Fruit fly (Drosophila melanogaster) whole organism, wandering third instar larva: ENCODE results near the gene pinta.

ENCODE experiments used
- Abd-B ChIP-seq: fragments of >200 bp; optimal IDR thresholded peaks from 2 replicates; lab custom pipeline; 2017; ENCODE audit warnings: missing biosample characterization, missing genetic modification characterization
- CG32264 ChIP-seq: fragments of 200-800 bp; sonication (Bioruptor generic); optimal IDR thresholded peaks from 2 replicates; lab custom pipeline; 2016; ENCODE audit warnings: missing biosample characterization, missing genetic modification characterization
- CG9705 ChIP-seq: fragments of 200-800 bp; sonication (Bioruptor generic); optimal IDR thresholded peaks from 2 replicates; lab custom pipeline; 2018; ENCODE audit warnings: missing biosample characterization, mild to moderate bottlenecking, missing genetic modification characterization
- CrebA ChIP-seq: fragments of 200-800 bp; sonication (Bioruptor generic); optimal IDR thresholded peaks from 2 replicates; lab custom pipeline; 2016; ENCODE audit warnings: missing biosample characterization, mild to moderate bottlenecking, missing genetic modification characterization, borderline replicate concordance
- Dfd ChIP-seq: fragments of >200 bp; optimal IDR thresholded peaks from 2 replicates; lab custom pipeline; 2017; ENCODE audit warnings: missing biosample characterization, missing genetic modification characterization
- Dif ChIP-seq: fragments of 200-275, 200-300 bp; sonication (Bioruptor generic); optimal IDR thresholded peaks from 2 replicates; lab custom pipeline; 2018; ENCODE audit warnings: missing biosample characterization, missing genetic modification characterization; ENCODE audit not compliant: partially characterized antibody
- GATAd ChIP-seq: sonication (Bioruptor generic); optimal IDR thresholded peaks from 2 replicates; lab custom pipeline; 2016; ENCODE audit warnings: missing biosample characterization, missing genetic modification characterization
- HLH106 ChIP-seq: fragments of 200-800 bp; optimal IDR thresholded peaks from 3 replicates; lab custom pipeline; 2019; ENCODE audit warnings: missing biosample characterization, mild to moderate bottlenecking, missing genetic modification characterization, moderate library complexity
- Hr78 ChIP-seq: fragments of >200 bp; optimal IDR thresholded peaks from 2 replicates; lab custom pipeline; 2017; ENCODE audit warnings: missing biosample characterization, missing genetic modification characterization
- Hr83 ChIP-seq: fragments of 200-300 bp; sonication (Bioruptor generic); optimal IDR thresholded peaks from 2 replicates; lab custom pipeline; 2016; ENCODE audit warnings: missing biosample characterization, mild to moderate bottlenecking, missing genetic modification characterization, moderate library complexity; ENCODE audit not compliant: poor library complexity, severe bottlenecking
- Jra ChIP-seq: sonication (Bioruptor generic); optimal IDR thresholded peaks from 2 replicates; lab custom pipeline; 2016; ENCODE audit warnings: missing biosample characterization, missing genetic modification characterization
- Myc ChIP-seq: fragments of >200 bp; optimal IDR thresholded peaks from 2 replicates; lab custom pipeline; 2017
- N ChIP-seq: fragments of >200 bp; optimal IDR thresholded peaks from 2 replicates; lab custom pipeline; 2018; ENCODE audit warnings: missing biosample characterization, missing external identifiers, missing genetic modification characterization
- OdsH ChIP-seq: fragments of 200-800 bp; sonication (Bioruptor generic); optimal IDR thresholded peaks from 2 replicates; lab custom pipeline; 2016; ENCODE audit warnings: missing biosample characterization, mild to moderate bottlenecking, missing genetic modification characterization
- Rel ChIP-seq, 2 experiments: fragments of 200-800 bp; sonication (Bioruptor generic) in 1 of 2; optimal IDR thresholded peaks; 2 replicates in 1 of 2; 3 replicates in 1 of 2; lab custom pipeline; 2016 to 2019; ENCODE audit warnings: mild to moderate bottlenecking in 2 of 2, missing biosample characterization in 2 of 2, missing genetic modification characterization in 2 of 2, moderate library complexity in 1 of 2
- Sp1 ChIP-seq: fragments of 200-800 bp; sonication (Bioruptor generic); optimal IDR thresholded peaks from 3 replicates; lab custom pipeline; 2019; ENCODE audit warnings: missing biosample characterization, mild to moderate bottlenecking, missing genetic modification characterization, moderate library complexity
- Vsx2 ChIP-seq: fragments of 200-300, 225-300 bp; sonication (Bioruptor generic); optimal IDR thresholded peaks from 2 replicates; lab custom pipeline; 2018; ENCODE audit warnings: missing biosample characterization, missing genetic modification characterization; ENCODE audit not compliant: partially characterized antibody
- brk ChIP-seq: fragments of 200-800 bp; sonication (Bioruptor generic); optimal IDR thresholded peaks from 2 replicates; lab custom pipeline; 2016; ENCODE audit warnings: missing biosample characterization, mild to moderate bottlenecking, missing genetic modification characterization
- dl ChIP-seq, 2 experiments: fragments of 175-275, 200-275 bp in 1 of 2; fragments of 200-275 bp in 1 of 2; sonication (Bioruptor generic); optimal IDR thresholded peaks; lab custom pipeline; 2018; ENCODE audit warnings: mild to moderate bottlenecking in 2 of 2, missing biosample characterization in 2 of 2, missing genetic modification characterization in 2 of 2, moderate library complexity in 2 of 2; ENCODE audit not compliant: partially characterized antibody in 2 of 2, insufficient read depth in 1 of 2
- dmrt93B ChIP-seq: fragments of 200-800 bp; sonication (Bioruptor generic); optimal IDR thresholded peaks from 2 replicates; lab custom pipeline; 2018; ENCODE audit warnings: missing biosample characterization, mild to moderate bottlenecking, missing genetic modification characterization
- dsf ChIP-seq: sonication (Bioruptor generic); optimal IDR thresholded peaks from 2 replicates; lab custom pipeline; 2016; ENCODE audit warnings: missing biosample characterization, missing genetic modification characterization, borderline replicate concordance
- fru ChIP-seq: fragments of 200-800 bp; sonication (Bioruptor generic); optimal IDR thresholded peaks from 3 replicates; lab custom pipeline; 2016; ENCODE audit warnings: missing biosample characterization, mild to moderate bottlenecking, missing genetic modification characterization
- h ChIP-seq: fragments of 200-800 bp; sonication (Bioruptor generic); optimal IDR thresholded peaks from 3 replicates; lab custom pipeline; 2016; ENCODE audit warnings: missing biosample characterization, mild to moderate bottlenecking, missing genetic modification characterization
- jim ChIP-seq: fragments of 175-275, 200-325 bp; sonication (Bioruptor generic); optimal IDR thresholded peaks from 2 replicates; lab custom pipeline; 2016; ENCODE audit warnings: missing biosample characterization, mild to moderate bottlenecking, missing genetic modification characterization
- lola ChIP-seq: fragments of >200 bp; optimal IDR thresholded peaks from 2 replicates; lab custom pipeline; 2017; ENCODE audit warnings: missing biosample characterization, missing genetic modification characterization
- psq ChIP-seq: fragments of 200-800 bp; sonication (Bioruptor generic); optimal IDR thresholded peaks from 3 replicates; lab custom pipeline; 2017; ENCODE audit warnings: missing biosample characterization, mild to moderate bottlenecking, missing genetic modification characterization, moderate library complexity
- rgr ChIP-seq: fragments of 200-800 bp; sonication (Bioruptor generic); optimal IDR thresholded peaks from 3 replicates; lab custom pipeline; 2016; ENCODE audit warnings: missing biosample characterization, mild to moderate bottlenecking, missing genetic modification characterization
- sage ChIP-seq: fragments of 200-800 bp; sonication (Bioruptor generic); optimal IDR thresholded peaks from 2 replicates; lab custom pipeline; 2016; ENCODE audit warnings: missing biosample characterization, mild to moderate bottlenecking, missing genetic modification characterization
- sv ChIP-seq: fragments of 200-800 bp; sonication (Bioruptor generic); optimal IDR thresholded peaks from 3 replicates; lab custom pipeline; 2016; ENCODE audit warnings: missing biosample characterization, missing genetic modification characterization
- usp ChIP-seq: fragments of >200 bp; optimal IDR thresholded peaks from 2 replicates; lab custom pipeline; 2017; ENCODE audit warnings: missing biosample characterization, missing genetic modification characterization
- woc ChIP-seq: sonication (Bioruptor generic); optimal IDR thresholded peaks from 2 replicates; lab custom pipeline; 2016; ENCODE audit warnings: missing biosample characterization, mild to moderate bottlenecking, missing genetic modification characterization

The pinta gene

dm6 chr3R:22454397-22455334, 29.9 kb upstream of the pinta start:
- no peak for TF ChIP-seq Myc
- TF ChIP-seq lola: no peak
- TF ChIP-seq Dif (GFP tag; lab: Kevin White, UChicago): no peak
- TF ChIP-seq GATAd (GFP tag; lab: Kevin White, UChicago): no peak
- TF ChIP-seq Vsx2 (GFP tag; lab: Kevin White, UChicago): no peak
- TF ChIP-seq HLH106 (tag; lab: Kevin White, UChicago): no peak
- TF ChIP-seq Sp1 (GFP tag; lab: Kevin White, UChicago): no peak
- no peak for TF ChIP-seq rgr (GFP tag; lab: Kevin White, UChicago)
- no peak for TF ChIP-seq Abd-B (GFP tag; lab: Kevin White, UChicago)

DNA sequence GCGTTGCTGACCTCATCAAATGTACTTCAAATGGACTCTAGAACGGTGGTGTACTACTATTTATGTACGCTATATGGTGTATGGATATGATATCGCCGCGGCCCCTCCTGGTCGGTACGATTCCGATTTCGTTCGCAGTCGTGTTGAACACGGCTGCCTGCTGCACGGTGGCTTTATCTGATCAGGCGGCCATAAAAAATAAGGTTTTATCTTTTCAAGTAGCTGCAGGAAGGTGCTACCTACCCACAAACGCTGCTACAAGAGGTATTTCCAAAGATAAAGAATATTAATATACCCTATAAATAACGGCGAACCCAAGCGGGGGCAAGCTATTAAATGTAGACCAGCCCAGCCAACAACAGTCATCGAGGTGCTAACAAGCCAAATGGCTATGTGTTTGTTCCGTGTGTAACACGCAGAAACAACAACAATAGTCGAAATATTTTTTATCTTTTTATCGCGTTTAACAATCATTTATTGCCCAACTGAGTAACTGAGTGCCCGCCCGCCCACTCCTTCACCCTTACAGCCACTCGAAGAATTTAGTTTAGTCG, 25.2 kb upstream of the pinta start:
- no peak for TF ChIP-seq jim (GFP tag; lab: Kevin White, UChicago)
- TF ChIP-seq woc (GFP tag; lab: Kevin White, UChicago): no peak
- no peak for TF ChIP-seq sage
- TF ChIP-seq Sp1 (GFP tag; lab: Kevin White, UChicago): no peak
- TF ChIP-seq brk (GFP tag; lab: Kevin White, UChicago): no peak
- no peak for TF ChIP-seq lola
- no peak for TF ChIP-seq OdsH
- TF ChIP-seq N (GFP tag; lab: Kevin White, UChicago): no peak
- no peak for TF ChIP-seq Dif (GFP tag; lab: Kevin White, UChicago)
- no peak for TF ChIP-seq psq (GFP tag; lab: Kevin White, UChicago)
- TF ChIP-seq GATAd (GFP tag; lab: Kevin White, UChicago): no peak
- TF ChIP-seq HLH106 (tag; lab: Kevin White, UChicago): no peak
- no peak for TF ChIP-seq CG9705
- TF ChIP-seq fru (GFP tag; lab: Kevin White, UChicago): no peak
- no peak for TF ChIP-seq usp (GFP tag; lab: Kevin White, UChicago)

DNA sequence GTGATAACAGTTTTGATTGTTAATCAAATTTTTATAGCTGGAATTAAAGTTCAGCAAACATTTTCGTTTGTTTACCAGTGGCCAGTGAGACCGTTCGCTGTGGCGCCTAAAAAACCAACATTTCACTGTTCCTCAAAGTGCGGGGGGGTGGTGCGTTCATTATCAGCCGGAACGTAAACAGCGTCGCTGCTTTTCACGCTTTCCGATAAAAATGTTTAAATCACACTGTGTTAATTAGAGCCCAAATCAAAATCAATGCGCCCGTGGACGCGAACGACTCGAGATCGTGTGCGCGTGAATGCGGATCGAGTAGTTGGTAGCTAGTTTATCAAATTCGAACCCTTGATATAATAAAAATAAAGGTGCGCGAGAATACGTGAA, 23.1 kb upstream of the pinta start, which contains the start of gene CG34376:
Gene CG34376, plus strand, starts transcription at position 226 of the 381 bp plus-strand sequence.
- peak; percentile 80 for TF ChIP-seq Hr83
- TF ChIP-seq dmrt93B (GFP tag; lab: Kevin White, UChicago): no peak
- no peak for TF ChIP-seq CrebA
- TF ChIP-seq Hr78 (GFP tag; lab: Kevin White, UChicago): no peak
- no peak for TF ChIP-seq HLH106 (tag; lab: Kevin White, UChicago)
- no peak for TF ChIP-seq OdsH
- peak; percentile 3 for TF ChIP-seq h (GFP tag; lab: Kevin White, UChicago)
- TF ChIP-seq CG32264 (GFP tag; lab: Kevin White, UChicago): no peak
- TF ChIP-seq brk (GFP tag; lab: Kevin White, UChicago): no peak
- no peak for TF ChIP-seq Dfd (GFP tag; lab: Kevin White, UChicago)
- no peak for TF ChIP-seq dl (GFP tag; optimal IDR thresholded peaks at IDR 0.05; lab: Kevin White, UChicago; ENCODE audit: insufficient read depth in 1 of 2, partially characterized antibody in 2 of 2)
- TF ChIP-seq Rel (GFP tag; optimal IDR thresholded peaks at IDR 0.05; lab: Kevin White, UChicago): no peak
- peak; percentile 67 for TF ChIP-seq Rel (tag; optimal IDR thresholded peaks at IDR 0.05; lab: Kevin White, UChicago)
- peak; percentile 88 for TF ChIP-seq psq (GFP tag; lab: Kevin White, UChicago)
- no peak for TF ChIP-seq dsf
- TF ChIP-seq N (GFP tag; lab: Kevin White, UChicago): no peak
- no peak for TF ChIP-seq Jra (GFP tag; lab: Kevin White, UChicago)
- no peak for TF ChIP-seq lola
- TF ChIP-seq Sp1 (GFP tag; lab: Kevin White, UChicago): peak; percentile 8
- TF ChIP-seq sv (GFP tag; lab: Kevin White, UChicago): no peak
- no peak for TF ChIP-seq sage
- TF ChIP-seq jim (GFP tag; lab: Kevin White, UChicago): no peak
- TF ChIP-seq Dif (GFP tag; lab: Kevin White, UChicago): peak; percentile 36
- peak; percentile 8 for TF ChIP-seq rgr (GFP tag; lab: Kevin White, UChicago)
- TF ChIP-seq woc (GFP tag; lab: Kevin White, UChicago): peak; percentile 46
